Worm (Caenorhabditis elegans) whole organism, midembryonic: ENCODE results near the gene EGAP1.5.

Experiments used
- T22C8.4 ChIP-seq: fragments of 200-800 bp; sonication (Bioruptor generic); IDR thresholded peaks from 2 replicates; pipeline ENCODE4 v1.3.6; 2022; ENCODE audit warnings: missing genetic modification characterization, missing compliant biosample characterization
- cog-1 ChIP-seq: sonication (generic microtip); optimal IDR thresholded peaks from 2 replicates; lab custom pipeline; 2016; ENCODE audit warnings: missing genetic modification characterization, missing compliant biosample characterization
- flt-1 ChIP-seq: fragments of 200-800 bp; sonication (Bioruptor generic); IDR thresholded peaks from 2 replicates; pipeline ENCODE4 v1.3.6; 2022; ENCODE audit warnings: missing genetic modification characterization, missing compliant biosample characterization
- klf-2 ChIP-seq: fragments of 200-800 bp; sonication (Bioruptor generic); conservative IDR thresholded peaks from 2 replicates; pipeline ENCODE4 v1.3.6; 2022; ENCODE audit warnings: missing genetic modification reagents, missing genetic modification characterization, missing compliant biosample characterization
- med-1 ChIP-seq: sonication (generic microtip); optimal IDR thresholded peaks from 2 replicates; lab custom pipeline; 2017; ENCODE audit warnings: missing genetic modification characterization, mild to moderate bottlenecking, missing compliant biosample characterization, antibody characterized with exemption, missing genetic modification reagents; ENCODE audit not compliant: insufficient read depth
- ref-1 ChIP-seq: fragments of 200-800 bp; sonication (Bioruptor generic); conservative IDR thresholded peaks from 2 replicates; pipeline ENCODE4 v1.3.6; 2022; ENCODE audit warnings: missing genetic modification reagents, missing genetic modification characterization, missing compliant biosample characterization
- tab-1 ChIP-seq: fragments of 200-800 bp; sonication (Bioruptor generic); IDR thresholded peaks from 2 replicates; pipeline ENCODE4 v1.3.6; 2022; ENCODE audit warnings: missing genetic modification characterization, missing compliant biosample characterization
- ztf-23 ChIP-seq: fragments of 200-800 bp; sonication (Bioruptor generic); IDR thresholded peaks from 2 replicates; pipeline ENCODE4 v1.3.6; 2022; ENCODE audit warnings: missing genetic modification reagents, missing genetic modification characterization, missing compliant biosample characterization

DNA sequence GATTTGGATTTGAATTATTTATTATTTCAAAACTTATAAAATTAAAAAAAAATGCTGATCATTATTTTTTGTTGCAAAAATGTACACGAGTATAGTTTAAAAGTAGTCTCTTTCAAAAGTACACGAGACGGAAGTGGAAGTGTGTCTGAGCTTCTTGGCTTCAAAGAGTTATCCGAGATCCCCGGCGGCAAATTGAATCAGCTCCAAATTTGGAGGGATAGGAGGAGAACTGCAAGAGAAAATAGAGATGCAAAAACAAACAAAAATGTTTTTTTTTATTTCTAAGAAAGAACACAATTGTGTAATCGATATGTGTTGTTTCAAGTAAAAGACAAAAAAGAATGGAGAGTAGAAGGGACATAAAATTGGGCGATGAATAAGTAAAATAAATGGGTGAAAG is 29.0 kb upstream of the EGAP1.5 start:
- no peak for TF ChIP-seq med-1 (GFP tag; lab: Kevin White, UChicago)
- no peak for TF ChIP-seq tab-1
- TF ChIP-seq klf-2 (GFP tag; lab: Robert Waterston, UW) = no peak
- no peak for TF ChIP-seq T22C8.4
- no peak for TF ChIP-seq flt-1 (GFP tag; lab: Robert Waterston, UW)
- no peak for TF ChIP-seq ztf-23 (GFP tag; lab: Robert Waterston, UW)
- TF ChIP-seq ref-1 (GFP tag; lab: Robert Waterston, UW) = no peak
- TF ChIP-seq cog-1 (tag; lab: Kevin White, UChicago) = no peak
